Worm (Caenorhabditis elegans) whole organism, midembryonic: ENCODE results near the gene twk-10.

Experiments
- T22C8.4 ChIP-seq: fragments of 200-800 bp; sonication (Bioruptor generic); IDR thresholded peaks from 2 replicates; pipeline ENCODE4 v1.3.6; 2022; ENCODE audit warnings: missing genetic modification characterization, missing compliant biosample characterization
- cog-1 ChIP-seq: sonication (generic microtip); optimal IDR thresholded peaks from 2 replicates; lab custom pipeline; 2016; ENCODE audit warnings: missing genetic modification characterization, missing compliant biosample characterization
- flt-1 ChIP-seq: fragments of 200-800 bp; sonication (Bioruptor generic); IDR thresholded peaks from 2 replicates; pipeline ENCODE4 v1.3.6; 2022; ENCODE audit warnings: missing genetic modification characterization, missing compliant biosample characterization
- med-1 ChIP-seq: sonication (generic microtip); optimal IDR thresholded peaks from 2 replicates; lab custom pipeline; 2017; ENCODE audit warnings: missing genetic modification characterization, mild to moderate bottlenecking, missing compliant biosample characterization, antibody characterized with exemption, missing genetic modification reagents; ENCODE audit not compliant: insufficient read depth
- ref-1 ChIP-seq: fragments of 200-800 bp; sonication (Bioruptor generic); conservative IDR thresholded peaks from 2 replicates; pipeline ENCODE4 v1.3.6; 2022; ENCODE audit warnings: missing genetic modification reagents, missing genetic modification characterization, missing compliant biosample characterization
- tab-1 ChIP-seq: fragments of 200-800 bp; sonication (Bioruptor generic); IDR thresholded peaks from 2 replicates; pipeline ENCODE4 v1.3.6; 2022; ENCODE audit warnings: missing genetic modification characterization, missing compliant biosample characterization
- ztf-23 ChIP-seq: fragments of 200-800 bp; sonication (Bioruptor generic); IDR thresholded peaks from 2 replicates; pipeline ENCODE4 v1.3.6; 2022; ENCODE audit warnings: missing genetic modification reagents, missing genetic modification characterization, missing compliant biosample characterization
- ztf-29 ChIP-seq: fragments of 200-800 bp; sonication (Bioruptor generic); IDR thresholded peaks from 2 replicates; pipeline ENCODE4 v1.3.6; 2022; ENCODE audit warnings: missing genetic modification reagents, missing genetic modification characterization, missing compliant biosample characterization

DNA sequence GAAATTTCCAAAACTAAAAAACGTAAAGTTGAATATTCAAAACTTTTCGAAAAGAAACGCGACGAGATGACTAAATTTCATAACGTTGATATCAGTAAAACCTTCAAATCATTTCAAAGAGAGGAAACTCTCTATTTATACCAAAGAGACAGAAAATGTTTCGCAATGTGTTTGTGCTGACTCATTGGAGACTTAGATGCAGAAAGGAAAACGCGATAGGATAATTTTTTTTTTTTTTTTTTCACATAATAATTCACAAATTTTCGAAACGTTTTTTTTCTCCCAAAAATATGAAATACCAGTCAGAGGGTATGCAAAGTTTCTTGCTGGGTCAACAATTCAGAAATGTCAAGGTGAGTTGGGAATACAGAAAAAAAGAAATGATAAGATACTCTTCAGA is 54.1 kb downstream of the twk-10 start:
- TF ChIP-seq ztf-23 (GFP tag; lab: Robert Waterston, UW) (no peak), T22C8.4 (no peak), flt-1 (GFP tag; lab: Robert Waterston, UW) (no peak), ztf-29 (GFP tag; lab: Robert Waterston, UW) (no peak), cog-1 (tag; lab: Kevin White, UChicago) (no peak), tab-1 (GFP tag; lab: Robert Waterston, UW) (no peak), med-1 (GFP tag; lab: Kevin White, UChicago) (no peak), ref-1 (GFP tag; lab: Robert Waterston, UW) (no peak)
